Fruit fly (Drosophila melanogaster) whole organism, wandering third instar larva: Measurements from ENCODE around the gene slou.

Source experiments
- Abd-B ChIP-seq: fragments of >200 bp; optimal IDR thresholded peaks from 2 replicates; lab custom pipeline; 2017; ENCODE audit warnings: missing biosample characterization, missing genetic modification characterization
- CrebA ChIP-seq: fragments of 200-800 bp; sonication (Bioruptor generic); optimal IDR thresholded peaks from 2 replicates; lab custom pipeline; 2016; ENCODE audit warnings: missing biosample characterization, mild to moderate bottlenecking, missing genetic modification characterization, borderline replicate concordance
- Dfd ChIP-seq: fragments of >200 bp; optimal IDR thresholded peaks from 2 replicates; lab custom pipeline; 2017; ENCODE audit warnings: missing biosample characterization, missing genetic modification characterization
- HLH106 ChIP-seq: fragments of 200-800 bp; optimal IDR thresholded peaks from 3 replicates; lab custom pipeline; 2019; ENCODE audit warnings: missing biosample characterization, mild to moderate bottlenecking, missing genetic modification characterization, moderate library complexity
- Hr78 ChIP-seq: fragments of >200 bp; optimal IDR thresholded peaks from 2 replicates; lab custom pipeline; 2017; ENCODE audit warnings: missing biosample characterization, missing genetic modification characterization
- Hr83 ChIP-seq: fragments of 200-300 bp; sonication (Bioruptor generic); optimal IDR thresholded peaks from 2 replicates; lab custom pipeline; 2016; ENCODE audit warnings: missing biosample characterization, mild to moderate bottlenecking, missing genetic modification characterization, moderate library complexity; ENCODE audit not compliant: poor library complexity, severe bottlenecking
- brk ChIP-seq: fragments of 200-800 bp; sonication (Bioruptor generic); optimal IDR thresholded peaks from 2 replicates; lab custom pipeline; 2016; ENCODE audit warnings: missing biosample characterization, mild to moderate bottlenecking, missing genetic modification characterization
- dmrt93B ChIP-seq: fragments of 200-800 bp; sonication (Bioruptor generic); optimal IDR thresholded peaks from 2 replicates; lab custom pipeline; 2018; ENCODE audit warnings: missing biosample characterization, mild to moderate bottlenecking, missing genetic modification characterization
- rgr ChIP-seq: fragments of 200-800 bp; sonication (Bioruptor generic); optimal IDR thresholded peaks from 3 replicates; lab custom pipeline; 2016; ENCODE audit warnings: missing biosample characterization, mild to moderate bottlenecking, missing genetic modification characterization
- sv ChIP-seq: fragments of 200-800 bp; sonication (Bioruptor generic); optimal IDR thresholded peaks from 3 replicates; lab custom pipeline; 2016; ENCODE audit warnings: missing biosample characterization, missing genetic modification characterization
- tai ChIP-seq: sonication (Bioruptor generic); optimal IDR thresholded peaks from 2 replicates; lab custom pipeline; 2016; ENCODE audit warnings: missing biosample characterization, missing genetic modification characterization
- usp ChIP-seq: fragments of >200 bp; optimal IDR thresholded peaks from 2 replicates; lab custom pipeline; 2017; ENCODE audit warnings: missing biosample characterization, missing genetic modification characterization
- woc ChIP-seq: sonication (Bioruptor generic); optimal IDR thresholded peaks from 2 replicates; lab custom pipeline; 2016; ENCODE audit warnings: missing biosample characterization, mild to moderate bottlenecking, missing genetic modification characterization

dm6 chr3R:21591370-21591743 lies 34.4 kb upstream of the slou start:
- TF ChIP-seq Hr78 (GFP tag; lab: Kevin White, UChicago) (no peak), dmrt93B (no peak), brk (no peak), Dfd (no peak), Hr83 (GFP tag; lab: Kevin White, UChicago) (no peak), CrebA (no peak), usp (GFP tag; lab: Kevin White, UChicago) (no peak), HLH106 (tag; lab: Kevin White, UChicago) (no peak), tai (no peak), woc (GFP tag; lab: Kevin White, UChicago) (no peak), rgr (GFP tag; lab: Kevin White, UChicago) (no peak), sv (GFP tag; lab: Kevin White, UChicago) (no peak), Abd-B (GFP tag; lab: Kevin White, UChicago) (no peak)
